Worm (Caenorhabditis elegans) whole organism, late embryonic: ENCODE measurements around the gene tmed-12.
"Not testable (repeated sequence)": the region's sequence is repeated elsewhere in the genome, so short reads cannot be mapped to it uniquely, and the experiment has no call there.

ENCODE experiments used
- C08G9.2 ChIP-seq: sonication (generic microtip); optimal IDR thresholded peaks from 2 replicates; lab custom pipeline; 2016; ENCODE audit warnings: mild to moderate bottlenecking, missing genetic modification characterization, moderate library complexity, missing compliant biosample characterization
- T23F11.4 ChIP-seq: fragments of 200-800 bp; sonication (Bioruptor generic); optimal IDR thresholded peaks from 2 replicates; lab custom pipeline; 2018; ENCODE audit warnings: mild to moderate bottlenecking, missing genetic modification characterization, missing compliant biosample characterization
- ahr-1 ChIP-seq: sonication (generic microtip); optimal IDR thresholded peaks from 2 replicates; lab custom pipeline; 2016; ENCODE audit warnings: missing genetic modification characterization, missing compliant biosample characterization
- ama-1 ChIP-seq: fragments of 150-350 bp; optimal IDR thresholded peaks from 2 replicates; lab custom pipeline; 2014
- ceh-18 ChIP-seq: sonication (generic microtip); optimal IDR thresholded peaks from 2 replicates; lab custom pipeline; 2016; ENCODE audit warnings: missing genetic modification characterization, missing compliant biosample characterization
- ceh-19 ChIP-seq: fragments of 200-800 bp; sonication (Bioruptor generic); optimal IDR thresholded peaks from 2 replicates; lab custom pipeline; 2018; ENCODE audit warnings: mild to moderate bottlenecking, missing genetic modification characterization, missing compliant biosample characterization
- ceh-22 ChIP-seq: sonication (generic microtip); optimal IDR thresholded peaks from 2 replicates; lab custom pipeline; 2017; ENCODE audit warnings: missing biosample characterization, missing genetic modification characterization
- ceh-31 ChIP-seq: sonication (generic microtip); optimal IDR thresholded peaks from 2 replicates; lab custom pipeline; 2016; ENCODE audit warnings: missing genetic modification characterization, missing compliant biosample characterization
- ceh-34 ChIP-seq: sonication (generic microtip); optimal IDR thresholded peaks from 2 replicates; lab custom pipeline; 2016; ENCODE audit warnings: mild to moderate bottlenecking, missing genetic modification characterization, missing compliant biosample characterization
- elt-2 ChIP-seq: sonication (generic microtip); optimal IDR thresholded peaks from 2 replicates; lab custom pipeline; 2016; ENCODE audit warnings: missing genetic modification reagents, missing genetic modification characterization, missing compliant biosample characterization
- elt-4 ChIP-seq: sonication (generic microtip); optimal IDR thresholded peaks from 2 replicates; lab custom pipeline; 2016; ENCODE audit warnings: missing genetic modification characterization, missing compliant biosample characterization
- ets-4 ChIP-seq: sonication (generic microtip); optimal IDR thresholded peaks from 2 replicates; lab custom pipeline; 2016; ENCODE audit warnings: missing genetic modification characterization, missing compliant biosample characterization
- eyg-1 ChIP-seq: sonication (generic microtip); optimal IDR thresholded peaks from 2 replicates; lab custom pipeline; 2016; ENCODE audit warnings: missing genotype, missing genetic modification characterization, missing compliant biosample characterization
- gmeb-2 ChIP-seq: sonication (generic microtip); optimal IDR thresholded peaks from 2 replicates; lab custom pipeline; 2016; ENCODE audit warnings: missing genetic modification characterization, inconsistent platforms, missing compliant biosample characterization
- hlh-30 ChIP-seq: sonication (generic microtip); optimal IDR thresholded peaks from 2 replicates; lab custom pipeline; 2017; ENCODE audit warnings: antibody characterized with exemption, missing genetic modification characterization, missing compliant biosample characterization; ENCODE audit not compliant: insufficient read depth
- hlh-6 ChIP-seq: sonication (generic microtip); optimal IDR thresholded peaks from 2 replicates; lab custom pipeline; 2016; ENCODE audit warnings: missing genotype, missing genetic modification characterization, missing compliant biosample characterization
- hlh-8 ChIP-seq: sonication (generic microtip); optimal IDR thresholded peaks from 2 replicates; lab custom pipeline; 2016; ENCODE audit warnings: missing genotype, missing genetic modification characterization, missing compliant biosample characterization
- nhr-11 ChIP-seq: fragments of 150-350 bp; optimal IDR thresholded peaks from 2 replicates; lab custom pipeline; 2014; ENCODE audit warnings: missing biosample characterization, missing genetic modification characterization
- nhr-232 ChIP-seq: sonication (generic microtip); optimal IDR thresholded peaks from 2 replicates; lab custom pipeline; 2016; ENCODE audit warnings: missing genetic modification characterization, missing compliant biosample characterization
- npax-4 ChIP-seq: sonication (generic microtip); optimal IDR thresholded peaks from 2 replicates; lab custom pipeline; 2016; ENCODE audit warnings: missing genetic modification characterization, missing compliant biosample characterization
- pat-9 ChIP-seq: fragments of 200-800 bp; sonication (Bioruptor generic); optimal IDR thresholded peaks from 2 replicates; lab custom pipeline; 2018; ENCODE audit warnings: mild to moderate bottlenecking, missing genetic modification characterization, moderate library complexity, missing compliant biosample characterization
- pha-2 ChIP-seq: sonication (generic microtip); optimal IDR thresholded peaks from 2 replicates; lab custom pipeline; 2017; ENCODE audit warnings: mild to moderate bottlenecking, missing genetic modification characterization, missing compliant biosample characterization
- pqm-1 ChIP-seq: sonication (generic microtip); optimal IDR thresholded peaks from 2 replicates; lab custom pipeline; 2016; ENCODE audit warnings: missing genetic modification characterization, missing compliant biosample characterization
- ref-2 ChIP-seq: sonication (generic microtip); optimal IDR thresholded peaks from 2 replicates; lab custom pipeline; 2016; ENCODE audit warnings: missing genetic modification characterization, missing compliant biosample characterization
- sox-4 ChIP-seq: sonication (generic microtip); optimal IDR thresholded peaks from 2 replicates; lab custom pipeline; 2017; ENCODE audit warnings: mild to moderate bottlenecking, missing genetic modification characterization, inconsistent platforms, missing compliant biosample characterization
- tbx-7 ChIP-seq: sonication (generic microtip); optimal IDR thresholded peaks from 2 replicates; lab custom pipeline; 2016; ENCODE audit warnings: missing genotype, missing genetic modification characterization, missing compliant biosample characterization
- ttx-3 ChIP-seq: sonication (generic microtip); optimal IDR thresholded peaks from 2 replicates; lab custom pipeline; 2016; ENCODE audit warnings: missing genetic modification reagents, missing genetic modification characterization, missing compliant biosample characterization
- zip-5 ChIP-seq: sonication (generic microtip); optimal IDR thresholded peaks from 2 replicates; lab custom pipeline; 2016; ENCODE audit warnings: missing genetic modification characterization, missing compliant biosample characterization

The tmed-12 gene

DNA sequence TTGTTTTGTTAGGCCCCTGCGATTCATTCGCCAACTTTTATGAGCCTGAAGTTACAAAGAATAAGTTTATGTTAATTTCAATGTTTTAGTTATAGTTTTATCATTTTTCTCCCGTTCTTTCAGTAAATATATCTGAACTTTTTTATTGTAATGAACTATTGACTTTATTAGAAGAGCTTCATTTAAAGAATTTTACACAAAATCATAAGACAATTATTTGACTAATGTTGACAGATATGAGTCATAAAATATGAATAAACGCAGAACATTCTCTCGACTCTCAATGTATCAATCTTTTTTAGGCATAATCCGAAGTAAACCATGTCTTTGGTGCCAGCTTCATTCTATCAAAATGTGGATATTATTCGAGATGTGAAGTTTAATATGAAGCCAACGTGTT lies 14.1 kb upstream of the tmed-12 start, which contains the start of the genes T08D2.5 and T08D2.4:
Gene T08D2.5, plus strand, starts transcription at position 301 of the 400 bp plus-strand sequence.
Gene T08D2.4, plus strand, starts transcription at position 322 of the 400 bp plus-strand sequence.
- no peak for TF ChIP-seq C08G9.2
- TF ChIP-seq ceh-19, result no peak
- no peak for TF ChIP-seq pha-2 (tag; lab: Kevin White, UChicago)
- TF ChIP-seq eyg-1 (tag; lab: Kevin White, UChicago), result no peak
- TF ChIP-seq sox-4 (tag; lab: Kevin White, UChicago), result no peak

DNA sequence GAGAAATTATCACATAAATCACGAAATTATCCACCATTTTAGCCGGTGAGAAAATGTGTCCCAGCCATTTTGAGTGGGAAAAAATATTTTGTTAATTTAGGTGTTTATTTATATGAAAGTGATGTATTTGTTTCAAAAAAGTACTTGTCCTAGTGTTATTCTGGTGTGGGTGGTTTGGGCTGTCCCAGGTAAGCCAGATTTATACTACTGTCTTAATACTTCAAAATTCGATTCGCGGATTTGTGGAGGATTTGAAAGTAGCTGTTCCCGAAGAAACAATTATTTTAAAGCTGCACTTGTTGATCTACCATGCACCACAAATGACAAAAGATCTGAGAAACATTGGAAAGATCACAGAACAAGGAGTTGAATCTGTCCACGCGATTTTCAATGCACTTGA lies 15.1 kb downstream of the tmed-12 start, which contains the start of gene Y73B3A.11:
Gene Y73B3A.11, plus strand, starts transcription at position 301 of the 400 bp plus-strand sequence.
- TF ChIP-seq hlh-6 (no peak), ceh-22 (no peak), nhr-232 (tag; lab: Kevin White, UChicago) (no peak), ets-4 (tag; lab: Kevin White, UChicago) (no peak), ahr-1 (no peak), hlh-8 (tag; lab: Kevin White, UChicago) (no peak), ref-2 (no peak), nhr-11 (tag; lab: Kevin White, UChicago) (no peak)

DNA sequence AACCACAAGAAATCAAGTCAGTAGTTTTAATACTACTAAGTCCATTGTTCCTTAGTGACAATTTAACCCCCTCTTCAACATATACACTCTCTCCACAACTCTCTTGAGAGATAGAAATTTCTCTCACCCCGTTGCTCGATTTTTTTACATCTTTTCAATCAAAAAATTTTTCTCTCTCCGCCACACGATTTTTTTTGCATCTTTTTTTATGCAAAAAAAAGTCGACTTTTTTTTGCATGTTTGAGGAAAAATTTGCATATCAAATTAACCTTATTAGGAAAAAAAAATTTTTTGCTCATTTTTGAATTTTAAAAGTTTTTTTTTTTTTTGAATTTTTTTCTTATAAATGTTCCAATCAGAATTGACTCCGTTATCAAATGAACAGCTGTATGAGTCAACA lies 16.1 kb downstream of the tmed-12 start:
- peak; percentile 95 for TF ChIP-seq ceh-18
- no peak for TF ChIP-seq gmeb-2 (tag; lab: Kevin White, UChicago)
- no peak for TF ChIP-seq tbx-7 (tag; lab: Kevin White, UChicago)
- TF ChIP-seq T23F11.4 (GFP tag; lab: Kevin White, UChicago), result no peak
- no peak for TF ChIP-seq ama-1 (lab: Kevin White, UChicago)
- TF ChIP-seq elt-4 (tag; lab: Kevin White, UChicago), result no peak
- no peak for TF ChIP-seq hlh-30 (tag; lab: Kevin White, UChicago)

DNA sequence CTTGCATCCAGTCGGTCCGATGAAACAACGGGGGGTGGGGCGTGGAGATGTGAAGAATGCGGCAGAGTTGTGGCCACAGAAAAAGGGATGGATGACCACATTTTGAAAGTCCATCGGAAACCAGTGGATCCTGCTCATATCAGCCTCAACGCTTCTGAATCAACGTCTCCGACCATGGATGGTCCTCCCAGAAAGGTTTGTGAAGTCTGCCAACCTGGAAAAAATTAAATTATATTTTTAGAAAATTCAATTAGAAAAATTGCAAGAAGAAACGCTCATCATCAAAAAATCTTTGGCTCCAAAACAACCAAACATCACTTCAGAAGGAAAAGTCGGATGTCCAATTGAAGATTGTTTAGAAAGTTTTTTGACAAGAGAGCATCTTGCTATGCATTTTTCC lies 21.8 kb downstream of the tmed-12 start, which contains the start of gene Y73B3A.8:
Gene Y73B3A.8, minus strand, starts transcription at position 101 of the 400 bp plus-strand sequence.
- TF ChIP-seq npax-4 (tag; lab: Kevin White, UChicago), result no peak
- TF ChIP-seq ets-4 (tag; lab: Kevin White, UChicago), result no peak
- no peak for TF ChIP-seq hlh-30 (tag; lab: Kevin White, UChicago)

DNA sequence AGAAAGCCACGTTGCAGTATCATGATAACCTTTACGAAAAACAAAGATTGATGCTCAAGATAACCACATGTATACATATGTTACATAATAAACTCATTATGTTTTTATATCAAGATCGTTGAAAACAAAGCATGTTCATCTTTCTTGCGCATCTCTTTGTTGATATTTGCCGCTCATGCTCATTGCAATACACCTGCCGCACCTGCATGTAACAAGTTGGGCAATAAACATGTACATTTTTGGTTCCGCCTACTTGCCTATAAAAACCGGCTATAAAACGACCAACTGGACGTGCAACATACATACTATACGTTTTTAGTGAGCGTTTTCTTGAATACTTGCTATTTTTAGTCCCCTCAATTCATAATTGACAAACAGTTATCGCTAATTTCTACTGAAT lies 43.6 kb downstream of the tmed-12 start, which contains the start of gene fbxa-16:
Gene fbxa-16, plus strand, starts transcription at position 301 of the 400 bp plus-strand sequence.
- not testable (repeated sequence) for TF ChIP-seq pqm-1, pat-9, elt-2 (tag; lab: Kevin White, UChicago)

DNA sequence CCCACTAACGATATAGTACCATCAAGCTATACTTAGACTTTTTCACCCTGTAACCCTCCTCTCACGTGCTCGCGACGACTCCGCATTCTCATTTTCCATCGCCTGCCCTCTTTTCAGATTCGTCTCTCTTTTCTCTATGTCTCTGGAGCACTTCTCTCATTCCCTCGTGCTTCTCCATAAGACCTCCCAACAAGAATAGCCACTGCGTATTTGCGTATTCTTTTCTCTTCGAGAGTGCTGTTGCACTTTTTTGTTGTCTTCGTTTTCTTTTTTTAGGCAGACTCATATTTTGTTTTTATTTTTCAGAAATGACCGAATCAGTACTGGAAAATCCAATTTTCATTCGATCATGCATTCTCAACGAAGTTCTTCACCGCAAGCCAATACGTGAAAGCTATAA lies 45.9 kb downstream of the tmed-12 start, which contains the start of gene fbxa-222:
Gene fbxa-222, plus strand, starts transcription at position 301 of the 400 bp plus-strand sequence.
- TF ChIP-seq ttx-3 (no peak), ceh-31 (tag; lab: Kevin White, UChicago) (no peak)
- TF ChIP-seq, all 69 proteins: peak for 0

DNA sequence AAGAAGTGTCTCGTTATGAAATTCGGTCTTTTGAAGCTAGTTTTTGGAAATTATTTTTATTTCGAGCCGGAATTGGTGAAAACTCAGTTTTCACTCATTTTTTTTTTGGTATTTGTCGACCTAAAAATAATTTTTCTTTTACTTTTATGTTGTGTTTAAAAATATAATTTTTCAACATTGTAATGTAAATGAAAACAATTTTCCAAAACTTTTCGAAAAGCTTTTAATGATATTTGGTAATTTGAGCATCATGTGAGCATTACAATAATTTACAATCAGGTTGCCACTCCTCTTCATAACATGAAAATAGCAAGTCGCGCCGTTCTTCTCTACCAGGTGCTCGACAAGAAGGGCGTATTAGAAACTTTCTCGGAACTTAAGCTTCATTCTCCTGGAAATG lies 48.5 kb downstream of the tmed-12 start, which contains the start of gene fbxa-221:
Gene fbxa-221, plus strand, starts transcription at position 301 of the 400 bp plus-strand sequence.
- TF ChIP-seq ceh-34 (tag; lab: Kevin White, UChicago); zip-5 (tag; lab: Kevin White, UChicago); ceh-22: not testable (repeated sequence)
